Worm (Caenorhabditis elegans) whole organism, young adult: Measurements from ENCODE around the gene ZK616.5.
A peak's percentile ranks its signal among the peaks of the same experiment; 100 is the strongest.
"Not testable (repeated sequence)": the region's sequence is repeated elsewhere in the genome, so short reads cannot be mapped to it uniquely, and the experiment has no call there.

Experiments
- B0261.1 ChIP-seq: sonication (generic microtip); optimal IDR thresholded peaks from 2 replicates; lab custom pipeline; 2016; ENCODE audit warnings: mild to moderate bottlenecking, missing genetic modification characterization, moderate library complexity, missing compliant biosample characterization
- B0336.3 ChIP-seq: fragments of 200-800 bp; sonication (Bioruptor generic); IDR thresholded peaks from 2 replicates; pipeline ENCODE4 v1.3.6; 2022; ENCODE audit warnings: missing genetic modification characterization, missing compliant biosample characterization
- C17E4.6 ChIP-seq: fragments of 200-800 bp; sonication (Bioruptor generic); IDR thresholded peaks from 2 replicates; pipeline ENCODE4 v1.3.6; 2022; ENCODE audit warnings: missing genetic modification reagents, missing genetic modification characterization, missing compliant biosample characterization
- F23B12.7 ChIP-seq: sonication (generic microtip); optimal IDR thresholded peaks from 2 replicates; lab custom pipeline; 2017; ENCODE audit warnings: missing genetic modification characterization, mild to moderate bottlenecking, missing compliant biosample characterization, antibody characterized with exemption, moderate library complexity; ENCODE audit not compliant: insufficient read depth
- F49E8.2 ChIP-seq: sonication (generic microtip); optimal IDR thresholded peaks from 3 replicates; lab custom pipeline; 2017; ENCODE audit warnings: missing genetic modification characterization, mild to moderate bottlenecking, missing compliant biosample characterization, antibody characterized with exemption, moderate library complexity; ENCODE audit not compliant: insufficient read depth
- F55B11.4 ChIP-seq: sonication (generic microtip); optimal IDR thresholded peaks from 2 replicates; lab custom pipeline; 2016; ENCODE audit warnings: missing compliant biosample characterization, missing genetic modification characterization, borderline replicate concordance; ENCODE audit not compliant: insufficient read depth
- T07F8.4 ChIP-seq: sonication (generic microtip); optimal IDR thresholded peaks from 2 replicates; lab custom pipeline; 2016; ENCODE audit warnings: mild to moderate bottlenecking, missing genetic modification characterization, moderate library complexity, missing compliant biosample characterization
- Y79H2A.3 ChIP-seq: fragments of 200-800 bp; sonication (Bioruptor generic); conservative IDR thresholded peaks from 2 replicates; pipeline ENCODE4 v1.3.6; 2022; ENCODE audit warnings: missing genetic modification reagents, missing genetic modification characterization, missing compliant biosample characterization
- akir-1 ChIP-seq: fragments of 200-800 bp; sonication (Bioruptor generic); optimal IDR thresholded peaks from 2 replicates; lab custom pipeline; 2018; ENCODE audit warnings: mild to moderate bottlenecking, missing genetic modification characterization, moderate library complexity, missing compliant biosample characterization
- aptf-3 ChIP-seq: fragments of 200-800 bp; sonication (Bioruptor generic); IDR thresholded peaks from 2 replicates; pipeline ENCODE4 v1.3.6; 2022; ENCODE audit warnings: missing genetic modification characterization, missing compliant biosample characterization
- attf-3 ChIP-seq: fragments of 200-800 bp; sonication (Bioruptor generic); conservative IDR thresholded peaks from 2 replicates; pipeline ENCODE4 v1.3.6; 2022; ENCODE audit warnings: missing genetic modification reagents, missing genetic modification characterization, missing compliant biosample characterization
- ccch-3 ChIP-seq: fragments of 200-800 bp; sonication (Bioruptor generic); optimal IDR thresholded peaks from 2 replicates; lab custom pipeline; 2018; ENCODE audit warnings: mild to moderate bottlenecking, missing genetic modification characterization, missing compliant biosample characterization
- cebp-1 ChIP-seq, 2 experiments: fragments of 200-800 bp in 1 of 2; sonication (Bioruptor generic) in 1 of 2; sonication (generic microtip) in 1 of 2; IDR thresholded peaks in 1 of 2; optimal IDR thresholded peaks in 1 of 2; 2 replicates each; pipeline versions ENCODE4 v1.3.6 to Lab custom; 2017 to 2022; ENCODE audit warnings: missing compliant biosample characterization in 2 of 2, missing genetic modification characterization in 2 of 2, mild to moderate bottlenecking in 1 of 2, missing genetic modification reagents in 1 of 2, moderate library complexity in 1 of 2
- ceh-100 ChIP-seq: fragments of 200-800 bp; sonication (Bioruptor generic); IDR thresholded peaks from 2 replicates; pipeline ENCODE4 v1.3.6; 2022; ENCODE audit warnings: missing genetic modification reagents, missing genetic modification characterization, missing compliant biosample characterization
- ceh-91 ChIP-seq: fragments of 200-800 bp; sonication (Bioruptor generic); IDR thresholded peaks from 2 replicates; pipeline ENCODE4 v1.3.6; 2022; ENCODE audit warnings: missing genetic modification reagents, missing genetic modification characterization, missing compliant biosample characterization
- chd-7 ChIP-seq: sonication (generic microtip); optimal IDR thresholded peaks from 2 replicates; lab custom pipeline; 2016; ENCODE audit warnings: mild to moderate bottlenecking, missing genetic modification characterization, moderate library complexity, missing compliant biosample characterization
- dpl-1 ChIP-seq: fragments of 150-350 bp; optimal IDR thresholded peaks from 2 replicates; lab custom pipeline; 2014; ENCODE audit warnings: missing biosample characterization, missing genetic modification reagents, missing genetic modification characterization
- egl-18 ChIP-seq: fragments of 200-800 bp; sonication (Bioruptor generic); IDR thresholded peaks from 2 replicates; pipeline ENCODE4 v1.3.6; 2022; ENCODE audit warnings: missing genetic modification reagents, missing genetic modification characterization, missing compliant biosample characterization
- egrh-3 ChIP-seq: fragments of 200-800 bp; sonication (Bioruptor generic); IDR thresholded peaks from 2 replicates; pipeline ENCODE4 v1.3.6; 2022; ENCODE audit warnings: missing genetic modification reagents, missing genetic modification characterization, missing compliant biosample characterization
- hlh-12 ChIP-seq: sonication (generic microtip); optimal IDR thresholded peaks from 2 replicates; lab custom pipeline; 2016; ENCODE audit warnings: missing genetic modification characterization, missing compliant biosample characterization
- hlh-26 ChIP-seq: fragments of 200-800 bp; sonication (Bioruptor generic); conservative IDR thresholded peaks from 2 replicates; pipeline ENCODE4 v1.3.6; 2022; ENCODE audit warnings: missing genetic modification reagents, missing genetic modification characterization, missing compliant biosample characterization
- hmg-1.2 ChIP-seq: fragments of 200-800 bp; sonication (Bioruptor generic); IDR thresholded peaks from 2 replicates; pipeline ENCODE4 v1.3.6; 2022; ENCODE audit warnings: missing genetic modification reagents, missing genetic modification characterization, missing compliant biosample characterization
- lag-1 ChIP-seq: fragments of 200-800 bp; sonication (Bioruptor generic); IDR thresholded peaks from 2 replicates; pipeline ENCODE4 v1.3.6; 2022; ENCODE audit warnings: missing genetic modification reagents, missing genetic modification characterization, missing compliant biosample characterization
- let-526 ChIP-seq: fragments of 200-800 bp; sonication (Bioruptor generic); IDR thresholded peaks from 2 replicates; pipeline ENCODE4 v1.3.6; 2022; ENCODE audit warnings: missing genetic modification reagents, missing genetic modification characterization, missing compliant biosample characterization
- lin-54 ChIP-seq: fragments of 200-800 bp; sonication (Bioruptor generic); optimal IDR thresholded peaks from 2 replicates; lab custom pipeline; 2018; ENCODE audit warnings: mild to moderate bottlenecking, missing genetic modification characterization, missing compliant biosample characterization
- lsl-1 ChIP-seq: fragments of 200-800 bp; sonication (Bioruptor generic); optimal IDR thresholded peaks from 2 replicates; lab custom pipeline; 2018; ENCODE audit warnings: mild to moderate bottlenecking, missing genetic modification characterization, moderate library complexity, missing compliant biosample characterization
- madf-10 ChIP-seq: sonication (generic microtip); optimal IDR thresholded peaks from 2 replicates; lab custom pipeline; 2016; ENCODE audit warnings: mild to moderate bottlenecking, missing genetic modification characterization, missing compliant biosample characterization
- madf-8 ChIP-seq: fragments of 200-800 bp; sonication (Bioruptor generic); conservative IDR thresholded peaks from 2 replicates; pipeline ENCODE4 v1.3.6; 2022; ENCODE audit warnings: missing genetic modification reagents, missing genetic modification characterization, missing compliant biosample characterization
- mcd-1 ChIP-seq: fragments of 200-800 bp; sonication (Bioruptor generic); IDR thresholded peaks from 2 replicates; pipeline ENCODE4 v1.3.6; 2022; ENCODE audit warnings: missing genetic modification reagents, missing genetic modification characterization, missing compliant biosample characterization
- mel-28 ChIP-seq: sonication (generic microtip); optimal IDR thresholded peaks from 2 replicates; lab custom pipeline; 2016; ENCODE audit warnings: borderline replicate concordance, mild to moderate bottlenecking, missing genetic modification characterization, missing compliant biosample characterization
- nhr-80 ChIP-seq: sonication (generic microtip); optimal IDR thresholded peaks from 2 replicates; lab custom pipeline; 2016; ENCODE audit warnings: missing genetic modification characterization, missing compliant biosample characterization
- nhr-90 ChIP-seq: sonication (generic microtip); optimal IDR thresholded peaks from 2 replicates; lab custom pipeline; 2016; ENCODE audit warnings: missing genotype, mild to moderate bottlenecking, missing genetic modification characterization, missing compliant biosample characterization
- pbrm-1 ChIP-seq: fragments of 200-800 bp; sonication (Bioruptor generic); IDR thresholded peaks from 2 replicates; pipeline ENCODE4 v1.3.6; 2022; ENCODE audit warnings: missing genetic modification reagents, missing genetic modification characterization, missing compliant biosample characterization
- rec-8 ChIP-seq, 2 experiments: sonication (generic microtip); optimal IDR thresholded peaks; 2 replicates each; lab custom pipeline; 2016; ENCODE audit warnings: mild to moderate bottlenecking in 2 of 2, missing genetic modification characterization in 2 of 2, missing genetic modification reagents in 2 of 2, missing genotype in 2 of 2, missing biosample characterization in 1 of 2, missing compliant biosample characterization in 1 of 2, moderate library complexity in 1 of 2
- repo-1 ChIP-seq: sonication (generic microtip); optimal IDR thresholded peaks from 2 replicates; lab custom pipeline; 2017; ENCODE audit warnings: mild to moderate bottlenecking, missing genetic modification characterization, missing compliant biosample characterization
- rpc-1 ChIP-seq, 2 experiments: fragments of 150-350 bp in 1 of 2; sonication (generic microtip) in 1 of 2; optimal IDR thresholded peaks; 2 replicates each; lab custom pipeline; 2014 to 2018; ENCODE audit warnings: missing biosample characterization in 1 of 2, missing genetic modification characterization in 1 of 2, missing genetic modification reagents in 1 of 2, missing genotype in 1 of 2
- snpc-3.4 ChIP-seq: sonication (generic microtip); optimal IDR thresholded peaks from 2 replicates; lab custom pipeline; 2017; ENCODE audit warnings: missing genetic modification characterization, mild to moderate bottlenecking, missing compliant biosample characterization, antibody characterized with exemption, moderate library complexity, missing genotype, missing genetic modification reagents
- snpc-4 ChIP-seq, 5 experiments: fragments of 150-350 bp in 1 of 5; sonication (generic microtip) in 4 of 5; optimal IDR thresholded peaks; 2 replicates each; lab custom pipeline; 2014 to 2018; ENCODE audit warnings: missing genetic modification characterization in 5 of 5, missing biosample characterization in 3 of 5, antibody characterized with exemption in 2 of 5, mild to moderate bottlenecking in 2 of 5, missing compliant biosample characterization in 2 of 5, missing genotype in 2 of 5, moderate library complexity in 2 of 5, missing genetic modification reagents in 1 of 5
- tbp1 ChIP-seq: fragments of 200-800 bp; sonication (Bioruptor generic); optimal IDR thresholded peaks from 2 replicates; lab custom pipeline; 2018; ENCODE audit warnings: mild to moderate bottlenecking, missing genetic modification characterization, missing compliant biosample characterization
- unc-130 ChIP-seq: sonication (generic microtip); optimal IDR thresholded peaks from 2 replicates; lab custom pipeline; 2016; ENCODE audit warnings: missing genetic modification reagents, missing genetic modification characterization, missing compliant biosample characterization

Gene ZK616.5

DNA sequence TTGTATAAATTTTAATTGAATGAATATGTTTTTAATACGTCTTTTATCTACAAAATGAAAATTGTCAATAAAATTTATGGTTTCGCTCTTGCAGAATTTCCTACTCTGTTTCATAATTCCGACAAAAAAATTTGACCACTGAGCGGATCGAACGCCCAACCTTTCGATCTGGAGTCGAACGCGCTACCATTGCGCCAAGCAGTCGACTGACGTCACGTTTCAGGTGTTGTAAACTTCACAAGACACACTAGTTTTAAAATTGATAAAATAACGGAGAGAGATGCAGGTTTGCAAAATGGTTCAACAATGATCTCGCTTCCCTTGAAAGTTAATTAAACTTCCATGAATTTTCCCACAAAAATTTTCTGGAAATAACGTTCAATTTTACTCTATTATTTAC is 47.6 kb upstream of the ZK616.5 start (continued):
- TF ChIP-seq let-526 (GFP tag; lab: Robert Waterston, UW) = no peak
- TF ChIP-seq F23B12.7 (tag; lab: Kevin White, UChicago) = peak; percentile 45
- no peak for TF ChIP-seq ceh-100 (GFP tag; lab: Robert Waterston, UW)
- no peak for TF ChIP-seq C17E4.6 (GFP tag; lab: Robert Waterston, UW)
- TF ChIP-seq Y79H2A.3 (GFP tag; lab: Robert Waterston, UW) = no peak
- no peak for TF ChIP-seq egl-18 (GFP tag; lab: Robert Waterston, UW)
- TF ChIP-seq F55B11.4 = no peak
- no peak for TF ChIP-seq egrh-3 (GFP tag; lab: Robert Waterston, UW)
- no peak for TF ChIP-seq mel-28 (tag; lab: Kevin White, UChicago)
- no peak for TF ChIP-seq unc-130
- TF ChIP-seq B0261.1 = peak; percentile 68
- TF ChIP-seq hlh-26 = no peak
- no peak for TF ChIP-seq attf-3 (GFP tag; lab: Robert Waterston, UW)
- no peak for TF ChIP-seq madf-10 (tag; lab: Kevin White, UChicago)
- peak; percentile 87 for TF ChIP-seq tbp1 (GFP tag; lab: Kevin White, UChicago)
- peak; percentile 41 for TF ChIP-seq lin-54 (GFP tag; lab: Kevin White, UChicago)
- no peak for TF ChIP-seq madf-8
- no peak for TF ChIP-seq aptf-3 (GFP tag; lab: Robert Waterston, UW)
- no peak for TF ChIP-seq T07F8.4
- no peak for TF ChIP-seq lag-1 (GFP tag; lab: Robert Waterston, UW)
- TF ChIP-seq nhr-90 (tag; lab: Kevin White, UChicago) = peak; percentile 4
- no peak for TF ChIP-seq akir-1 (GFP tag; lab: Kevin White, UChicago)
- no peak for TF ChIP-seq cebp-1 (GFP tag; IDR thresholded peaks at IDR 0.05; lab: Robert Waterston, UW)
- no peak for TF ChIP-seq cebp-1 (tag; optimal IDR thresholded peaks at IDR 0.05; lab: Kevin White, UChicago)
- no peak for TF ChIP-seq chd-7 (tag; lab: Kevin White, UChicago)
- no peak for TF ChIP-seq F49E8.2 (tag; lab: Kevin White, UChicago)
- TF ChIP-seq, all 124 proteins: peak for 19

DNA sequence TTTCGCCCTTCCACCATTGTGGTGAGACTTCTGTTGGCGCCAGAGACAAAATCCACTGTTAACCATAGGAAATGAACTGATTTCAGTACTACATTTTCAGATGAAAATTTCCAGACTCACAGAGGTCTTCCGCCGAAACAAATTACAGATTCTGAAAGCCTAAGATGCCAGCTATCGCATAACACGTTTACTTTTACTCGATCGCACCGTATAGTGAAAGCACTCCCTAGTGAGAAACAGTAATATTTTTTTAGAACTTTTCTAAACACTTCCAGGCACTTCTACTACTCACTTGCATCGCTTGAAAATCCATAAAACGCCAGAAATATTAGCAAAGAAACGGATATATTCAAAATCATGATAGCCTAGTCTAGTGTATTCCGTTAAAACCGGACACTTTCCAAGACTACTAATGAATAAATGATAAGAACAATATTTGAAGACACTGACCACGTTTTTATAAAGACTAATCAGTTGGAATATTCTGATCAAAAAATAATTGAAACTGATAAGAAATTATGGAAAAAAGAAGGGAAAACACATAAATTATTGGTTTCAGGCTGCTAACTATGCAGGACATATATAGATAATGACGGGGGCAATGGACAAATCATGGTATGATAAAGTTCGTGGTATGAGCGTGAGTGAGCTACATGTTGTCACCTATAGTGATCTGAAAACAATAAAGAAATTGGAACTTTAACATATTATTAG is 41.1 kb upstream of the ZK616.5 start, which contains the start of gene gba-4:
Gene gba-4, minus strand, starts transcription at position 418 of the 714 bp plus-strand sequence.
- TF ChIP-seq snpc-4 (GFP tag; optimal IDR thresholded peaks at IDR 0.05; lab: Kevin White, UChicago); rpc-1 (optimal IDR thresholded peaks at IDR 0.05; lab: Kevin White, UChicago): not testable (repeated sequence)
- TF ChIP-seq snpc-4 (tag; optimal IDR thresholded peaks at IDR 0.05; lab: Kevin White, UChicago) (peak in 1 of 4 experiments; percentile 35), nhr-80 (peak; percentile 72), rpc-1 (tag; optimal IDR thresholded peaks at IDR 0.05; lab: Kevin White, UChicago) (peak; percentile 42), B0261.1 (peak; percentile 51), tbp1 (GFP tag; lab: Kevin White, UChicago) (peak; percentile 75)

DNA sequence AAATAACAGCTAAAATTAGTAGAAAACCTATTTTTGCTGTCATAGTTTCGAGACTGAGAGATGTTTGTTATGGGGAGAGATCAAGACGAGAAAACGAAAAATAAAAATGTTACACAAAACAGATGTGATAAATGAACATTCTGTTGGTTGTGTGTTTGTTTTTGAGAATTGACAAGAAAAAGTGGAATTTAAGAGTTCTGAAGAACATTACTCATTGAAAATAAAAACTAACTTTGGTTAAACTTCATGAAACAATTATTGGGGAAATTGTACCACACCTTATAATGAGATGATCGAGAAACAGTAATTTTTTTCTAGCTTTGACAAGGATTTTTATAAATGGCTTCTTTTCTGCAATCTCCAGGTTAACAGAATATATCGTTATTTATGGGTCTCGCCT is 38.4 kb upstream of the ZK616.5 start, which contains the start of gene Y4C6B.7:
Gene Y4C6B.7, minus strand, starts transcription at position 101 of the 400 bp plus-strand sequence.
- TF ChIP-seq pbrm-1 = no peak
- TF ChIP-seq, all 124 proteins: peak for 0

DNA sequence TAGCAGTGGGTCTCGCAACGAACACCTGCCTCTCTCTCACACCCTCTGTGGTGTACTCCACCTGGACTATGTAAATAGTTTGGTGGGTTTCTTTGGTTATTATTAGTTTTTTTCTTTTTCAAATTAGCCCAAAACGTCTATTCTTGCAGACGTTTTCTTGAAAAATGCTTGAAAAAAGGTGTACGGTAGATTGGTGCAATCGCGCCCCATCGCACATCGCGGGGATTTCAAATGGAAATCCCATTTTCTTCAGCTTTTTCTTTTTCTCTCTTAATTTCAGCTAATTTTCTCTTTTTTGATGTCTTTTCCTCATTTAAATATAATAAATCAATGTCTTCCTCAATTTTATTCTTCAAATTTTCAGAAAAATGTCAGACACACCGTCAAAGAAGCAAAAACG is 37.6 kb upstream of the ZK616.5 start, which contains the start of gene Y4C6B.1:
Gene Y4C6B.1, plus strand, starts transcription at position 365 of the 400 bp plus-strand sequence.
- TF ChIP-seq Y79H2A.3 (GFP tag; lab: Robert Waterston, UW) = no peak
- no peak for TF ChIP-seq snpc-4 (GFP tag; optimal IDR thresholded peaks at IDR 0.05; lab: Kevin White, UChicago)
- TF ChIP-seq snpc-4 (tag; optimal IDR thresholded peaks at IDR 0.05; lab: Kevin White, UChicago) = peak in 3 of 4 experiments; percentile 59 to 80 (median 72)
- TF ChIP-seq repo-1 (tag; lab: Kevin White, UChicago) = no peak
- no peak for TF ChIP-seq rec-8 (tag; optimal IDR thresholded peaks at IDR 0.05; lab: Kevin White, UChicago)
- TF ChIP-seq ceh-91 (GFP tag; lab: Robert Waterston, UW) = no peak
- TF ChIP-seq snpc-3.4 (tag; lab: Kevin White, UChicago) = peak; percentile 10
- TF ChIP-seq hmg-1.2 (GFP tag; lab: Robert Waterston, UW) = no peak
- TF ChIP-seq lsl-1 (GFP tag; lab: Kevin White, UChicago) = peak; percentile 56
- no peak for TF ChIP-seq B0261.1
- peak; percentile 69 for TF ChIP-seq mcd-1 (GFP tag; lab: Robert Waterston, UW)
- TF ChIP-seq hlh-12 = no peak
- no peak for TF ChIP-seq ccch-3 (GFP tag; lab: Kevin White, UChicago)
- TF ChIP-seq dpl-1 = peak; percentile 8
- TF ChIP-seq B0336.3 (GFP tag; lab: Robert Waterston, UW) = no peak
